Fruit fly (Drosophila melanogaster) whole organism: ENCODE results near the gene Spn77Bc.

Source experiments
- CG8478 ChIP-seq: fragments of >200 bp; optimal IDR thresholded peaks from 2 replicates; lab custom pipeline; 2018; ENCODE audit warnings: inconsistent platforms
- Dll ChIP-seq: fragments of >200 bp; optimal IDR thresholded peaks from 2 replicates; lab custom pipeline; 2017
- usp ChIP-seq: fragments of >200 bp; optimal IDR thresholded peaks from 2 replicates; lab custom pipeline; 2017; ENCODE audit warnings: missing biosample characterization, missing genetic modification characterization, mixed read lengths

dm6 chr3L:20320044-20320443 is 22.4 kb upstream of the Spn77Bc start:
- TF ChIP-seq CG8478 (lab: Kevin White, UChicago) (no peak), usp (GFP tag; lab: Kevin White, UChicago) (no peak), Dll (lab: Kevin White, UChicago) (no peak)
